Fruit fly (Drosophila melanogaster): ENCODE measurements around the gene Torsin.

The Torsin gene

dm6 chrX:4613613-4614012, 36.2 kb downstream of the Torsin start:
- no peak for TF ChIP-seq tai (GFP tag; optimal IDR thresholded peaks at IDR 0.05)
- no peak for TF ChIP-seq Jra (GFP tag; optimal IDR thresholded peaks at IDR 0.05)
- TF ChIP-seq CG32264 (GFP tag; optimal IDR thresholded peaks at IDR 0.05) = no peak
- no peak for TF ChIP-seq N (GFP tag; optimal IDR thresholded peaks at IDR 0.05)
- no peak for TF ChIP-seq usp (GFP tag; optimal IDR thresholded peaks at IDR 0.05)
- no peak for TF ChIP-seq sv (GFP tag; optimal IDR thresholded peaks at IDR 0.05)
- no peak for TF ChIP-seq lola (GFP tag; optimal IDR thresholded peaks at IDR 0.05)
- no peak for TF ChIP-seq CG9705 (GFP tag; optimal IDR thresholded peaks at IDR 0.05)
- TF ChIP-seq fru (GFP tag; optimal IDR thresholded peaks at IDR 0.05) = no peak
- no peak for TF ChIP-seq jim (GFP tag; optimal IDR thresholded peaks at IDR 0.05)
- TF ChIP-seq brk (GFP tag; optimal IDR thresholded peaks at IDR 0.05) = no peak
- no peak for TF ChIP-seq Mio (GFP tag; optimal IDR thresholded peaks at IDR 0.05)
- no peak for TF ChIP-seq Rel (GFP tag; optimal IDR thresholded peaks at IDR 0.05)
- no peak for TF ChIP-seq Rel (tag; optimal IDR thresholded peaks at IDR 0.05)
- TF ChIP-seq Dif (GFP tag; optimal IDR thresholded peaks at IDR 0.05; ENCODE audit: partially characterized antibody) = no peak
- TF ChIP-seq Myc (optimal IDR thresholded peaks at IDR 0.05) = no peak
- no peak for TF ChIP-seq dmrt93B (GFP tag; optimal IDR thresholded peaks at IDR 0.05)
- TF ChIP-seq GATAd (GFP tag; optimal IDR thresholded peaks at IDR 0.05) = no peak

- TF ChIP-seq Vsx2 (GFP tag; optimal IDR thresholded peaks at IDR 0.05; ENCODE audit: partially characterized antibody) = no peak
- peak; percentile 15 for TF ChIP-seq Hnf4 (GFP tag; optimal IDR thresholded peaks at IDR 0.05)
- no peak for TF ChIP-seq Abd-B (GFP tag; optimal IDR thresholded peaks at IDR 0.05)
- TF ChIP-seq dmrt93B (GFP tag; optimal IDR thresholded peaks at IDR 0.05) = no peak
- no peak for TF ChIP-seq GATAd (GFP tag; optimal IDR thresholded peaks at IDR 0.05)
- TF ChIP-seq CG9705 (GFP tag; optimal IDR thresholded peaks at IDR 0.05) = no peak
- TF ChIP-seq Rel (GFP tag; optimal IDR thresholded peaks at IDR 0.05) = no peak
- TF ChIP-seq Rel (tag; optimal IDR thresholded peaks at IDR 0.05) = peak; percentile 69
- peak; percentile 2 for TF ChIP-seq CrebA (GFP tag; optimal IDR thresholded peaks at IDR 0.05; ENCODE audit: borderline replicate concordance)
- TF ChIP-seq h (GFP tag; optimal IDR thresholded peaks at IDR 0.05) = peak; percentile 60
- TF ChIP-seq Dfd (GFP tag; optimal IDR thresholded peaks at IDR 0.05) = no peak
- no peak for TF ChIP-seq jim (GFP tag; optimal IDR thresholded peaks at IDR 0.05)
- TF ChIP-seq woc (GFP tag; optimal IDR thresholded peaks at IDR 0.05) = no peak
- no peak for TF ChIP-seq CG32264 (GFP tag; optimal IDR thresholded peaks at IDR 0.05)
- no peak for TF ChIP-seq br (GFP tag; optimal IDR thresholded peaks at IDR 0.05)
- TF ChIP-seq sv (GFP tag; optimal IDR thresholded peaks at IDR 0.05) = no peak
- TF ChIP-seq Mio (GFP tag; optimal IDR thresholded peaks at IDR 0.05) = no peak
- TF ChIP-seq psq (GFP tag; optimal IDR thresholded peaks at IDR 0.05) = no peak
- TF ChIP-seq fru (GFP tag; optimal IDR thresholded peaks at IDR 0.05) = peak; percentile 7
- no peak for TF ChIP-seq HLH106 (tag; optimal IDR thresholded peaks at IDR 0.05)
- peak; percentile 3 for TF ChIP-seq Sp1 (GFP tag; optimal IDR thresholded peaks at IDR 0.05)
- TF ChIP-seq Jra (GFP tag; optimal IDR thresholded peaks at IDR 0.05) = no peak
- no peak for TF ChIP-seq Hr83 (GFP tag; optimal IDR thresholded peaks at IDR 0.05; ENCODE audit: poor library complexity, severe bottlenecking)
- TF ChIP-seq tai (GFP tag; optimal IDR thresholded peaks at IDR 0.05) = no peak
- no peak for TF ChIP-seq rgr (GFP tag; optimal IDR thresholded peaks at IDR 0.05)
- TF ChIP-seq dsf (GFP tag; optimal IDR thresholded peaks at IDR 0.05; ENCODE audit: borderline replicate concordance) = no peak
- no peak for TF ChIP-seq OdsH (GFP tag; optimal IDR thresholded peaks at IDR 0.05)
- TF ChIP-seq Myc (optimal IDR thresholded peaks at IDR 0.05) = no peak
Measured at dm6 chrX:4612454-4612853, 37.4 kb downstream of the Torsin start.

dm6 chrX:4610481-4610880, 39.4 kb downstream of the Torsin start:
- TF ChIP-seq brk (GFP tag; optimal IDR thresholded peaks at IDR 0.05) = peak; percentile 89
- peak; percentile 65 for TF ChIP-seq ey (GFP tag; optimal IDR thresholded peaks at IDR 0.05)
- TF ChIP-seq Dfd (GFP tag; optimal IDR thresholded peaks at IDR 0.05) = no peak
- TF ChIP-seq psq (GFP tag; optimal IDR thresholded peaks at IDR 0.05) = peak; percentile 79
- no peak for TF ChIP-seq pan (optimal IDR thresholded peaks at IDR 0.05)
- no peak for TF ChIP-seq sv (GFP tag; optimal IDR thresholded peaks at IDR 0.05)
- peak; percentile 78 for TF ChIP-seq Sp1 (GFP tag; optimal IDR thresholded peaks at IDR 0.05)
- peak; percentile 5 for TF ChIP-seq CrebA (GFP tag; optimal IDR thresholded peaks at IDR 0.05; ENCODE audit: borderline replicate concordance)
- no peak for TF ChIP-seq dl (GFP tag; optimal IDR thresholded peaks at IDR 0.05; ENCODE audit: insufficient read depth in 1 of 2, partially characterized antibody in 2 of 2)
- peak; percentile 87 for TF ChIP-seq CG32264 (GFP tag; optimal IDR thresholded peaks at IDR 0.05)
- peak; percentile 94 for TF ChIP-seq tai (GFP tag; optimal IDR thresholded peaks at IDR 0.05)
- no peak for TF ChIP-seq Vsx2 (GFP tag; optimal IDR thresholded peaks at IDR 0.05; ENCODE audit: partially characterized antibody)
- no peak for TF ChIP-seq N (GFP tag; optimal IDR thresholded peaks at IDR 0.05)
- no peak for TF ChIP-seq Myc (optimal IDR thresholded peaks at IDR 0.05)
- peak; percentile 90 for TF ChIP-seq br (GFP tag; optimal IDR thresholded peaks at IDR 0.05)
- peak; percentile 96 for TF ChIP-seq h (GFP tag; optimal IDR thresholded peaks at IDR 0.05)
- peak; percentile 84 for TF ChIP-seq dsf (GFP tag; optimal IDR thresholded peaks at IDR 0.05; ENCODE audit: borderline replicate concordance)
- TF ChIP-seq Rel (GFP tag; optimal IDR thresholded peaks at IDR 0.05) = peak; percentile 60
- TF ChIP-seq Rel (tag; optimal IDR thresholded peaks at IDR 0.05) = peak; percentile 40
- peak; percentile 100 for TF ChIP-seq Hr83 (GFP tag; optimal IDR thresholded peaks at IDR 0.05; ENCODE audit: poor library complexity, severe bottlenecking)
- peak; percentile 60 for TF ChIP-seq Mio (GFP tag; optimal IDR thresholded peaks at IDR 0.05)
- TF ChIP-seq CG9705 (GFP tag; optimal IDR thresholded peaks at IDR 0.05) = peak; percentile 77
- TF ChIP-seq woc (GFP tag; optimal IDR thresholded peaks at IDR 0.05) = peak; percentile 72
- peak; percentile 80 for TF ChIP-seq sage (GFP tag; optimal IDR thresholded peaks at IDR 0.05)
- TF ChIP-seq OdsH (GFP tag; optimal IDR thresholded peaks at IDR 0.05) = peak; percentile 92
- TF ChIP-seq dmrt93B (GFP tag; optimal IDR thresholded peaks at IDR 0.05) = peak; percentile 58
- no peak for TF ChIP-seq Abd-B (GFP tag; optimal IDR thresholded peaks at IDR 0.05)
- no peak for TF ChIP-seq Dif (GFP tag; optimal IDR thresholded peaks at IDR 0.05; ENCODE audit: partially characterized antibody)
- peak; percentile 65 for TF ChIP-seq HLH106 (tag; optimal IDR thresholded peaks at IDR 0.05)
- peak; percentile 88 for TF ChIP-seq GATAd (GFP tag; optimal IDR thresholded peaks at IDR 0.05)
- no peak for TF ChIP-seq lola (GFP tag; optimal IDR thresholded peaks at IDR 0.05)
- TF ChIP-seq jim (GFP tag; optimal IDR thresholded peaks at IDR 0.05) = peak; percentile 97
- peak; percentile 84 for TF ChIP-seq fru (GFP tag; optimal IDR thresholded peaks at IDR 0.05)
- TF ChIP-seq Jra (GFP tag; optimal IDR thresholded peaks at IDR 0.05) = peak; percentile 96
- peak in 1 of 2 experiments; percentile 88 for TF ChIP-seq foxo (GFP tag; optimal IDR thresholded peaks at IDR 0.05)
- no peak for TF ChIP-seq usp (GFP tag; optimal IDR thresholded peaks at IDR 0.05)
- TF ChIP-seq Hr78 (GFP tag; optimal IDR thresholded peaks at IDR 0.05) = no peak
- peak; percentile 96 for TF ChIP-seq rgr (GFP tag; optimal IDR thresholded peaks at IDR 0.05)
- TF ChIP-seq Hnf4 (GFP tag; optimal IDR thresholded peaks at IDR 0.05) = peak; percentile 97

All from whole organism, wandering third instar larva.